Fruit fly (Drosophila melanogaster) whole organism, embryonic: ENCODE results near the gene Ance-2.

Source experiments
- ATbp ChIP-seq: fragments of 200-800 bp; sonication (Bioruptor generic); optimal IDR thresholded peaks from 2 replicates; lab custom pipeline; 2017; ENCODE audit warnings: missing biosample characterization, mild to moderate bottlenecking, missing genetic modification characterization, missing genetic modification reagents
- BtbVII ChIP-seq: fragments of 200-800 bp; sonication (Bioruptor generic); optimal IDR thresholded peaks from 3 replicates; lab custom pipeline; 2017; ENCODE audit warnings: missing biosample characterization, mild to moderate bottlenecking, missing genetic modification characterization
- CG10366 ChIP-seq: fragments of 200-800 bp; sonication (Bioruptor generic); IDR thresholded peaks from 2 replicates; pipeline ENCODE4 v1.3.6; 2022; ENCODE audit warnings: missing biosample characterization, missing genetic modification characterization
- CG10543 ChIP-seq: fragments of 200-800 bp; sonication (Bioruptor generic); optimal IDR thresholded peaks from 3 replicates; lab custom pipeline; 2017; ENCODE audit warnings: missing biosample characterization, mild to moderate bottlenecking, missing genetic modification characterization, moderate library complexity
- CG11696 ChIP-seq: fragments of 200-800 bp; sonication (Bioruptor generic); IDR thresholded peaks from 2 replicates; pipeline ENCODE4 v1.3.6; 2022; ENCODE audit warnings: missing biosample characterization, missing genetic modification characterization
- CG15601 ChIP-seq: fragments of 200-800 bp; sonication (Bioruptor generic); optimal IDR thresholded peaks from 3 replicates; lab custom pipeline; 2019; ENCODE audit warnings: missing biosample characterization, mild to moderate bottlenecking, missing genetic modification characterization, moderate library complexity
- CG17385 ChIP-seq: fragments of 200-800 bp; sonication (Bioruptor generic); optimal IDR thresholded peaks from 3 replicates; lab custom pipeline; 2018; ENCODE audit warnings: missing biosample characterization, mild to moderate bottlenecking, missing genetic modification characterization
- CG18619 ChIP-seq: fragments of 200-800 bp; sonication (Bioruptor generic); optimal IDR thresholded peaks from 3 replicates; lab custom pipeline; 2017; ENCODE audit warnings: missing biosample characterization, mild to moderate bottlenecking, missing genetic modification characterization
- CG2199 ChIP-seq: fragments of 200-800 bp; sonication (Bioruptor generic); IDR thresholded peaks from 3 replicates; pipeline ENCODE4 v1.3.6; 2022; ENCODE audit warnings: missing biosample characterization, missing genetic modification characterization
- CG2678 ChIP-seq: fragments of 200-800 bp; sonication (Bioruptor generic); optimal IDR thresholded peaks from 3 replicates; lab custom pipeline; 2019; ENCODE audit warnings: missing biosample characterization, mild to moderate bottlenecking, missing genetic modification characterization, moderate library complexity
- CG31441 ChIP-seq: fragments of 200-800 bp; sonication (Bioruptor generic); IDR thresholded peaks from 2 replicates; pipeline ENCODE4 v1.3.6; 2022; ENCODE audit warnings: missing biosample characterization, missing genetic modification characterization
- CG4730 ChIP-seq: fragments of 200-800 bp; sonication (Bioruptor generic); IDR thresholded peaks from 2 replicates; pipeline ENCODE4 v1.3.6; 2022; ENCODE audit warnings: missing biosample characterization, missing genetic modification characterization
- CG6254 ChIP-seq: fragments of 200-800 bp; sonication (Bioruptor generic); optimal IDR thresholded peaks from 3 replicates; lab custom pipeline; 2017; ENCODE audit warnings: mild to moderate bottlenecking, missing biosample characterization, missing genetic modification reagents, missing genetic modification characterization
- CG7963 ChIP-seq: fragments of 200-800 bp; sonication (Bioruptor generic); IDR thresholded peaks from 3 replicates; pipeline ENCODE4 v1.3.6; 2022; ENCODE audit warnings: missing biosample characterization, missing genetic modification characterization; ENCODE audit not compliant: partially characterized antibody
- CG7987 ChIP-seq: fragments of 200-800 bp; sonication (Bioruptor generic); optimal IDR thresholded peaks from 2 replicates; lab custom pipeline; 2018; ENCODE audit warnings: missing biosample characterization, mild to moderate bottlenecking, missing genetic modification characterization, moderate library complexity
- Chrac-16 ChIP-seq: fragments of 200-800 bp; sonication (Bioruptor generic); optimal IDR thresholded peaks from 3 replicates; lab custom pipeline; 2016; ENCODE audit warnings: missing biosample characterization, missing genetic modification characterization
- D19A ChIP-seq: fragments of 200-800 bp; optimal IDR thresholded peaks from 3 replicates; lab custom pipeline; 2019; ENCODE audit warnings: missing biosample characterization, mild to moderate bottlenecking, missing genetic modification characterization, moderate library complexity
- Deaf1 ChIP-seq: fragments of 200-800 bp; optimal IDR thresholded peaks from 3 replicates; lab custom pipeline; 2019; ENCODE audit warnings: missing biosample characterization, mild to moderate bottlenecking, missing genetic modification characterization, moderate library complexity
- Dll ChIP-seq: fragments of 200-800 bp; sonication (Bioruptor generic); IDR thresholded peaks from 4 replicates; pipeline ENCODE4 v1.3.6; 2022; ENCODE audit warnings: missing biosample characterization, missing genetic modification characterization; ENCODE audit not compliant: partially characterized antibody
- Ets65A ChIP-seq: fragments of 200-800 bp; sonication (Bioruptor generic); peaks from one replicate; lab custom pipeline; 2016; ENCODE audit warnings: missing biosample characterization, missing genetic modification characterization
- HHEX ChIP-seq: fragments of 200-800 bp; sonication (Bioruptor generic); optimal IDR thresholded peaks from 3 replicates; lab custom pipeline; 2017; ENCODE audit warnings: missing biosample characterization, mild to moderate bottlenecking, missing genetic modification characterization, missing genetic modification reagents
- HLHmδ ChIP-seq: fragments of 200-800 bp; sonication (Bioruptor generic); optimal IDR thresholded peaks from 2 replicates; lab custom pipeline; 2018; ENCODE audit warnings: missing biosample characterization, mild to moderate bottlenecking, missing genetic modification characterization, moderate library complexity
- Hr3 ChIP-seq: fragments of 200-800 bp; sonication (Bioruptor generic); optimal IDR thresholded peaks from 3 replicates; lab custom pipeline; 2016; ENCODE audit warnings: missing biosample characterization, missing genetic modification characterization
- MTF-1 ChIP-seq: fragments of 200-800 bp; sonication (Bioruptor generic); optimal IDR thresholded peaks from 2 replicates; lab custom pipeline; 2018; ENCODE audit warnings: missing biosample characterization, mild to moderate bottlenecking, missing genetic modification characterization, borderline replicate concordance
- Med ChIP-seq: fragments of 200-800 bp; sonication (Bioruptor generic); peaks from one replicate; lab custom pipeline; 2016; ENCODE audit warnings: missing biosample characterization, missing genetic modification characterization, mild to moderate bottlenecking, inconsistent platforms, moderate library complexity
- Pdp1 ChIP-seq, 2 experiments: fragments of 200-800 bp; sonication (Bioruptor generic); optimal IDR thresholded peaks; 3 replicates each; lab custom pipeline; 2016; ENCODE audit warnings: missing biosample characterization in 2 of 2, missing genetic modification characterization in 2 of 2, mild to moderate bottlenecking in 1 of 2, moderate library complexity in 1 of 2
- Sox100B ChIP-seq: fragments of 200-800 bp; sonication (Bioruptor generic); optimal IDR thresholded peaks from 3 replicates; lab custom pipeline; 2018; ENCODE audit warnings: missing biosample characterization, mild to moderate bottlenecking, missing genetic modification characterization
- Vsx1 ChIP-seq: fragments of 200-800 bp; sonication (Bioruptor generic); optimal IDR thresholded peaks from 2 replicates; lab custom pipeline; 2017; ENCODE audit warnings: missing biosample characterization, mild to moderate bottlenecking, missing genetic modification characterization, missing genetic modification reagents
- exex ChIP-seq: fragments of 200-800 bp; sonication (Bioruptor generic); optimal IDR thresholded peaks from 4 replicates; lab custom pipeline; 2018; ENCODE audit warnings: missing biosample characterization, mild to moderate bottlenecking, missing genetic modification characterization, moderate library complexity
- gcm ChIP-seq: fragments of 200-800 bp; sonication (Bioruptor generic); optimal IDR thresholded peaks from 2 replicates; lab custom pipeline; 2019; ENCODE audit warnings: missing biosample characterization, mild to moderate bottlenecking, missing genetic modification characterization, moderate library complexity
- grn ChIP-seq: fragments of 200-800 bp; sonication (Bioruptor generic); optimal IDR thresholded peaks from 3 replicates; lab custom pipeline; 2017; ENCODE audit warnings: missing biosample characterization, missing genetic modification characterization
- kah ChIP-seq: fragments of 200-800 bp; sonication (Bioruptor generic); optimal IDR thresholded peaks from 2 replicates; lab custom pipeline; 2018; ENCODE audit warnings: missing biosample characterization, mild to moderate bottlenecking, missing genetic modification characterization
- lab ChIP-seq: fragments of 200-800 bp; sonication (Bioruptor generic); optimal IDR thresholded peaks from 3 replicates; lab custom pipeline; 2017; ENCODE audit warnings: missing biosample characterization, missing genetic modification characterization, mild to moderate bottlenecking, moderate library complexity, missing genetic modification reagents
- mld ChIP-seq: fragments of 200-800 bp; sonication (Bioruptor generic); IDR thresholded peaks from 3 replicates; pipeline ENCODE4 v1.3.6; 2022; ENCODE audit warnings: missing biosample characterization, missing genetic modification characterization; ENCODE audit not compliant: partially characterized antibody
- nom ChIP-seq: fragments of 200-800 bp; sonication (Bioruptor generic); optimal IDR thresholded peaks from 2 replicates; lab custom pipeline; 2017; ENCODE audit warnings: missing biosample characterization, missing genetic modification characterization, mild to moderate bottlenecking, moderate library complexity, missing genetic modification reagents
- salm ChIP-seq: fragments of 200-800 bp; sonication (Bioruptor generic); optimal IDR thresholded peaks from 2 replicates; lab custom pipeline; 2018; ENCODE audit warnings: missing biosample characterization, mild to moderate bottlenecking, missing genetic modification characterization
- sens ChIP-seq: fragments of 200-800 bp; sonication (Bioruptor generic); peaks from one replicate; lab custom pipeline; 2016; ENCODE audit warnings: missing biosample characterization, missing genetic modification characterization
- sens-2 ChIP-seq: fragments of 200-800 bp; sonication (Bioruptor generic); IDR thresholded peaks from 2 replicates; pipeline ENCODE4 v1.3.6; 2022; ENCODE audit warnings: missing biosample characterization, missing genetic modification characterization
- sima ChIP-seq: fragments of 200-800 bp; sonication (Bioruptor generic); optimal IDR thresholded peaks from 2 replicates; lab custom pipeline; 2016; ENCODE audit warnings: missing biosample characterization, missing genetic modification characterization
- stwl ChIP-seq: fragments of 200-800 bp; sonication (Bioruptor generic); optimal IDR thresholded peaks from 3 replicates; lab custom pipeline; 2018; ENCODE audit warnings: missing biosample characterization, mild to moderate bottlenecking, missing genetic modification characterization, moderate library complexity
- sug ChIP-seq: fragments of 200-800 bp; optimal IDR thresholded peaks from 2 replicates; lab custom pipeline; 2019; ENCODE audit warnings: missing biosample characterization, mild to moderate bottlenecking, missing genetic modification characterization, moderate library complexity
- tll ChIP-seq, 2 experiments: fragments of 200-800 bp in 1 of 2; fragments of >200 bp in 1 of 2; sonication (Bioruptor generic) in 1 of 2; optimal IDR thresholded peaks; 2 replicates each; lab custom pipeline; 2017 to 2019; ENCODE audit warnings: missing biosample characterization in 2 of 2, missing genetic modification characterization in 2 of 2, mild to moderate bottlenecking in 1 of 2, moderate library complexity in 1 of 2
- toy ChIP-seq: fragments of 200-800 bp; sonication (Bioruptor generic); IDR thresholded peaks from 2 replicates; pipeline ENCODE4 v1.3.6; 2022; ENCODE audit warnings: missing biosample characterization, missing genetic modification characterization
- trem ChIP-seq: fragments of 200-800 bp; optimal IDR thresholded peaks from 3 replicates; lab custom pipeline; 2019; ENCODE audit warnings: missing biosample characterization, mild to moderate bottlenecking, missing genetic modification characterization, moderate library complexity
- twi ChIP-seq: fragments of 200-800 bp; optimal IDR thresholded peaks from 2 replicates; lab custom pipeline; 2019; ENCODE audit warnings: missing biosample characterization, mild to moderate bottlenecking, missing genetic modification characterization, moderate library complexity
- yki ChIP-seq: fragments of >200 bp; optimal IDR thresholded peaks from 3 replicates; lab custom pipeline; 2018

Ance-2 gene

DNA sequence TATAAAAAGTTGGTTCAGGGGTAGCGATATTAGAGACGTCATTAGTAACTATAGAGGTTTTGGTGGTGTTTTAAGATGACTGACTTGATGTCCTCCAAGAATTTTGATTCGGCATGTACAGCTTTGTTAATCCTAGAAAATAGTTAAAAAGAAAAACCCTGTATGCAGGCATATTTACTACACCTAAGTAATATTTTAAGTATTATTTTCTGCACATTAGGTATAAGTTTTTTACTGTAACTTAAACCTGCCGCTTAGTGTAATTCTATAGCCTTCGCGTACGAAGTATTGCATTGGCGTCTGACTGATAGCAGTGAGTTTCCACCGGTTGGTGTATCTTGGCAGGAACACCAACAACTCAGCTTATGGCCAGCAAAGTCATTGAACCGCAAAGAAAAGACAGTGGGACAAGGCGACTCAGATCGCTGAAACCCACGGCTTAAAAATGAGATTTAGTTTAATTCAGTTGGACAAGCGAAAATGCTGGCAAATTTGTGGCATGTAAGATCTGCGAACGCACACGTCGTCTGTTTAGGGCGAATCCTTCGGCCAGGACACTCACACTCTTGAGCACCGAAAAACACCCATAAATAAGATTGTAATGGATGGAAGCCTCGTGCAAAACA lies 24.3 kb upstream of the Ance-2 start:
- no peak for TF ChIP-seq CG4730 (GFP tag; lab: Robert Waterston, UW)
- TF ChIP-seq CG18619 (GFP tag; lab: Kevin White, UChicago), result no peak
- no peak for TF ChIP-seq CG10366 (GFP tag; lab: Robert Waterston, UW)
- peak; percentile 26 for TF ChIP-seq sens (GFP tag; lab: Kevin White, UChicago)
- peak; percentile 78 for TF ChIP-seq Ets65A
- TF ChIP-seq Dll (GFP tag; lab: Robert Waterston, UW), result no peak
- no peak for TF ChIP-seq CG31441 (GFP tag; lab: Robert Waterston, UW)
- no peak for TF ChIP-seq yki (lab: Kevin White, UChicago)
- no peak for TF ChIP-seq tll (GFP tag; optimal IDR thresholded peaks at IDR 0.05; lab: Kevin White, UChicago)
- peak; percentile 33 for TF ChIP-seq Med (GFP tag; lab: Kevin White, UChicago)
- TF ChIP-seq Deaf1 (tag; lab: Kevin White, UChicago), result no peak
- no peak for TF ChIP-seq mld (GFP tag; lab: Robert Waterston, UW)
- TF ChIP-seq, all 482 proteins: peak for 3

DNA sequence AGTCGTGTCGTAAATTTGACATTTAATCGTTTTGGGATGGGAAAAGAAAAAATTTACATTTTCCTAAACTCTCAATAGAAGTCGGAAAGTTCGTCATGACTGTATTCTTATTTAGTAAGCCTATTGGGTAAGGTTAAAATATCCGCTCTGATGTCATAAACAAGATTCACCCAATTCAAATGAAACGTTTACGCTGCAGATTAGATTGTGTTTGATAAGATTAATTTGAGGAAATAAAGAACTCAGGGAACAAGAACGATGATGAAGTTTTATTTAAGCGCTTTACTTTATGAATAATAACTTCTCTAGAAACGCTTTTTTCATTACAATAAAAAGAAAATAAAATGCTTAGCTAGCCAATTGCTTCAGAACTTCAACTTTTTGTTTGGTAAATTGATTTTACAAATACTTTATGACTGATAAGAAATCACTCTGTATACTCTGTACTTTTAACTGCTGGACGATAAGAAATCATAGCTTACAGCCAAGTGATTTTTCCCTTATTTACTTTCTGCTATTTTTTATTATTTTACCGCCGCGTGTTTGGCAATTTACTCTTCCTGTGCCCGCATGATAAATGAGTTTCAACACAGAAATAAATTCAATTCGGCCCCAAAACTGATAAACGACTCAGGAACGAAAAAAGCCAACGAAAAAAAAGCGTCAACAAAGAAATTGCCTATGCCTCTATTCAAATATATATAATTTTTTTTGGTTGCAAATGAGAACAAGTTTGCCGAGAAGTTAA lies 22.6 kb upstream of the Ance-2 start:
- TF ChIP-seq HHEX (GFP tag; lab: Kevin White, UChicago) (peak; percentile 3), Vsx1 (GFP tag; lab: Kevin White, UChicago) (peak; percentile 17), ATbp (GFP tag; lab: Kevin White, UChicago) (peak; percentile 30), Sox100B (GFP tag; lab: Kevin White, UChicago) (peak; percentile 8), kah (GFP tag; lab: Kevin White, UChicago) (no peak), CG2199 (peak; percentile 99), CG17385 (GFP tag; lab: Kevin White, UChicago) (peak; percentile 13), sens (GFP tag; lab: Kevin White, UChicago) (peak; percentile 50), gcm (GFP tag; lab: Kevin White, UChicago) (peak; percentile 5), sens-2 (GFP tag; lab: Robert Waterston, UW) (peak; percentile 24; the same call in 1 of the 2 replicates), Chrac-16 (GFP tag; lab: Kevin White, UChicago) (no peak), D19A (no peak), CG7963 (GFP tag; lab: Robert Waterston, UW) (no peak), CG10543 (peak; percentile 19), exex (tag; lab: Kevin White, UChicago) (peak; percentile 59), CG2678 (tag; lab: Kevin White, UChicago) (peak; percentile 19), twi (tag; lab: Kevin White, UChicago) (no peak), stwl (tag; lab: Kevin White, UChicago) (no peak), lab (GFP tag; lab: Kevin White, UChicago) (peak; percentile 18), CG7987 (GFP tag; lab: Kevin White, UChicago) (no peak), CG6254 (GFP tag; lab: Kevin White, UChicago) (peak; percentile 10), Pdp1 (GFP tag; optimal IDR thresholded peaks at IDR 0.05; lab: Kevin White, UChicago) (peak in 1 of 2 experiments; percentile 19), trem (tag; lab: Kevin White, UChicago) (no peak), Med (GFP tag; lab: Kevin White, UChicago) (peak; percentile 49), Hr3 (GFP tag; lab: Kevin White, UChicago) (no peak), CG11696 (GFP tag; lab: Robert Waterston, UW) (no peak), salm (tag; lab: Kevin White, UChicago) (peak; percentile 23), nom (GFP tag; lab: Kevin White, UChicago) (peak; percentile 35), sima (GFP tag; lab: Kevin White, UChicago) (no peak), MTF-1 (GFP tag; lab: Kevin White, UChicago) (peak; percentile 5), sug (tag; lab: Kevin White, UChicago) (peak; percentile 62), HLHmδ (GFP tag; lab: Kevin White, UChicago) (no peak), CG15601 (tag; lab: Kevin White, UChicago) (peak; percentile 14), toy (no peak), BtbVII (GFP tag; lab: Kevin White, UChicago) (peak; percentile 40), grn (peak; percentile 62)
